Fruit fly (Drosophila melanogaster): ENCODE measurements around the gene Pop2.

dm6 chr3L:11997959-11998358 is 4.8 kb downstream of the Pop2 start, which contains the start of gene Grip163:
- no peak for TF ChIP-seq Abd-B (GFP tag; optimal IDR thresholded peaks at IDR 0.05)
- TF ChIP-seq Hr83 (GFP tag; optimal IDR thresholded peaks at IDR 0.05; ENCODE audit: poor library complexity, severe bottlenecking), result no peak
- no peak for TF ChIP-seq Rel (GFP tag; optimal IDR thresholded peaks at IDR 0.05)
- no peak for TF ChIP-seq Rel (tag; optimal IDR thresholded peaks at IDR 0.05)
- no peak for TF ChIP-seq Mio (GFP tag; optimal IDR thresholded peaks at IDR 0.05)
- TF ChIP-seq sv (GFP tag; optimal IDR thresholded peaks at IDR 0.05), result no peak
- no peak for TF ChIP-seq usp (GFP tag; optimal IDR thresholded peaks at IDR 0.05)
- TF ChIP-seq OdsH (GFP tag; optimal IDR thresholded peaks at IDR 0.05), result no peak

Measured in whole organism, wandering third instar larva.